Worm (Caenorhabditis elegans) whole organism, late embryonic: ENCODE results near the gene R08C7.12.

Experiments
- F13H6.1 ChIP-seq: sonication (generic microtip); optimal IDR thresholded peaks from 2 replicates; lab custom pipeline; 2016; ENCODE audit warnings: missing genetic modification characterization, missing compliant biosample characterization
- K09A11.1 ChIP-seq: sonication (generic microtip); optimal IDR thresholded peaks from 2 replicates; lab custom pipeline; 2017; ENCODE audit warnings: antibody characterized with exemption, mild to moderate bottlenecking, missing genetic modification characterization, missing compliant biosample characterization; ENCODE audit not compliant: insufficient read depth
- ahr-1 ChIP-seq: sonication (generic microtip); optimal IDR thresholded peaks from 2 replicates; lab custom pipeline; 2016; ENCODE audit warnings: missing genetic modification characterization, missing compliant biosample characterization
- ceh-14 ChIP-seq: sonication (generic microtip); optimal IDR thresholded peaks from 2 replicates; lab custom pipeline; 2016; ENCODE audit warnings: missing genotype, missing genetic modification characterization, missing compliant biosample characterization
- ceh-2 ChIP-seq: sonication (generic microtip); optimal IDR thresholded peaks from 2 replicates; lab custom pipeline; 2016; ENCODE audit warnings: missing genotype, missing genetic modification characterization, missing compliant biosample characterization
- ceh-22 ChIP-seq: sonication (generic microtip); optimal IDR thresholded peaks from 2 replicates; lab custom pipeline; 2017; ENCODE audit warnings: missing biosample characterization, missing genetic modification characterization
- ceh-24 ChIP-seq: sonication (generic microtip); optimal IDR thresholded peaks from 2 replicates; lab custom pipeline; 2016; ENCODE audit warnings: mild to moderate bottlenecking, missing genetic modification characterization, missing compliant biosample characterization
- ceh-31 ChIP-seq: sonication (generic microtip); optimal IDR thresholded peaks from 2 replicates; lab custom pipeline; 2016; ENCODE audit warnings: missing genetic modification characterization, missing compliant biosample characterization
- ceh-45 ChIP-seq: fragments of 200-800 bp; sonication (Bioruptor generic); IDR thresholded peaks from 2 replicates; pipeline ENCODE4 v1.3.6; 2022; ENCODE audit warnings: missing genetic modification reagents, missing genetic modification characterization, missing compliant biosample characterization
- ceh-48 ChIP-seq: sonication (generic microtip); optimal IDR thresholded peaks from 2 replicates; lab custom pipeline; 2016; ENCODE audit warnings: missing genetic modification characterization, inconsistent platforms, missing compliant biosample characterization
- ceh-6 ChIP-seq: fragments of 200-800 bp; sonication (Bioruptor generic); optimal IDR thresholded peaks from 2 replicates; lab custom pipeline; 2018; ENCODE audit warnings: mild to moderate bottlenecking, missing genetic modification characterization, missing compliant biosample characterization
- che-1 ChIP-seq: sonication (generic microtip); optimal IDR thresholded peaks from 2 replicates; lab custom pipeline; 2016; ENCODE audit warnings: mild to moderate bottlenecking, missing genetic modification characterization, missing compliant biosample characterization
- dmd-4 ChIP-seq: sonication (generic microtip); optimal IDR thresholded peaks from 2 replicates; lab custom pipeline; 2016; ENCODE audit warnings: borderline replicate concordance, missing genetic modification characterization, missing compliant biosample characterization
- elt-4 ChIP-seq: sonication (generic microtip); optimal IDR thresholded peaks from 2 replicates; lab custom pipeline; 2016; ENCODE audit warnings: missing genetic modification characterization, missing compliant biosample characterization
- ets-4 ChIP-seq: sonication (generic microtip); optimal IDR thresholded peaks from 2 replicates; lab custom pipeline; 2016; ENCODE audit warnings: missing genetic modification characterization, missing compliant biosample characterization
- eyg-1 ChIP-seq: sonication (generic microtip); optimal IDR thresholded peaks from 2 replicates; lab custom pipeline; 2016; ENCODE audit warnings: missing genotype, missing genetic modification characterization, missing compliant biosample characterization
- gmeb-2 ChIP-seq: sonication (generic microtip); optimal IDR thresholded peaks from 2 replicates; lab custom pipeline; 2016; ENCODE audit warnings: missing genetic modification characterization, inconsistent platforms, missing compliant biosample characterization
- hlh-13 ChIP-seq: fragments of 200-800 bp; sonication (Bioruptor generic); optimal IDR thresholded peaks from 2 replicates; lab custom pipeline; 2018; ENCODE audit warnings: mild to moderate bottlenecking, missing genetic modification characterization, missing compliant biosample characterization
- hlh-30 ChIP-seq: sonication (generic microtip); optimal IDR thresholded peaks from 2 replicates; lab custom pipeline; 2017; ENCODE audit warnings: antibody characterized with exemption, missing genetic modification characterization, missing compliant biosample characterization; ENCODE audit not compliant: insufficient read depth
- hlh-6 ChIP-seq: sonication (generic microtip); optimal IDR thresholded peaks from 2 replicates; lab custom pipeline; 2016; ENCODE audit warnings: missing genotype, missing genetic modification characterization, missing compliant biosample characterization
- hlh-8 ChIP-seq: sonication (generic microtip); optimal IDR thresholded peaks from 2 replicates; lab custom pipeline; 2016; ENCODE audit warnings: missing genotype, missing genetic modification characterization, missing compliant biosample characterization
- lim-6 ChIP-seq: sonication (generic microtip); optimal IDR thresholded peaks from 2 replicates; lab custom pipeline; 2016; ENCODE audit warnings: missing genetic modification characterization, missing compliant biosample characterization
- madf-2 ChIP-seq: sonication (generic microtip); optimal IDR thresholded peaks from 2 replicates; lab custom pipeline; 2017; ENCODE audit warnings: missing genetic modification characterization, missing compliant biosample characterization
- mec-3 ChIP-seq: sonication (generic microtip); optimal IDR thresholded peaks from 2 replicates; lab custom pipeline; 2016; ENCODE audit warnings: borderline replicate concordance, missing genetic modification characterization, missing compliant biosample characterization
- nfya-1 ChIP-seq: sonication (generic microtip); optimal IDR thresholded peaks from 2 replicates; lab custom pipeline; 2017; ENCODE audit warnings: missing genetic modification characterization, mild to moderate bottlenecking, missing compliant biosample characterization, antibody characterized with exemption, moderate library complexity
- nhr-11 ChIP-seq: fragments of 150-350 bp; optimal IDR thresholded peaks from 2 replicates; lab custom pipeline; 2014; ENCODE audit warnings: missing biosample characterization, missing genetic modification characterization
- npax-4 ChIP-seq: sonication (generic microtip); optimal IDR thresholded peaks from 2 replicates; lab custom pipeline; 2016; ENCODE audit warnings: missing genetic modification characterization, missing compliant biosample characterization
- odd-2 ChIP-seq: sonication (generic microtip); optimal IDR thresholded peaks from 2 replicates; lab custom pipeline; 2017; ENCODE audit warnings: antibody characterized with exemption, mild to moderate bottlenecking, missing genetic modification characterization, missing compliant biosample characterization
- pax-1 ChIP-seq: fragments of 150-350 bp; optimal IDR thresholded peaks from 2 replicates; lab custom pipeline; 2014; ENCODE audit warnings: missing biosample characterization, missing genetic modification characterization
- pha-4 ChIP-seq: fragments of 150-350 bp; optimal IDR thresholded peaks from 2 replicates; lab custom pipeline; 2018; ENCODE audit warnings: missing biosample characterization, missing genetic modification reagents, missing genetic modification characterization
- pqm-1 ChIP-seq: sonication (generic microtip); optimal IDR thresholded peaks from 2 replicates; lab custom pipeline; 2016; ENCODE audit warnings: missing genetic modification characterization, missing compliant biosample characterization
- rnt-1 ChIP-seq: sonication (generic microtip); optimal IDR thresholded peaks from 2 replicates; lab custom pipeline; 2016; ENCODE audit warnings: missing genetic modification characterization, missing compliant biosample characterization
- sdc-2 ChIP-seq: sonication (generic microtip); optimal IDR thresholded peaks from 2 replicates; lab custom pipeline; 2016; ENCODE audit warnings: missing genotype, missing genetic modification characterization, missing compliant biosample characterization
- sox-4 ChIP-seq: sonication (generic microtip); optimal IDR thresholded peaks from 2 replicates; lab custom pipeline; 2017; ENCODE audit warnings: mild to moderate bottlenecking, missing genetic modification characterization, inconsistent platforms, missing compliant biosample characterization
- syd-9 ChIP-seq: sonication (generic microtip); optimal IDR thresholded peaks from 2 replicates; lab custom pipeline; 2016; ENCODE audit warnings: mild to moderate bottlenecking, missing genetic modification characterization, moderate library complexity, missing compliant biosample characterization
- tbx-7 ChIP-seq: sonication (generic microtip); optimal IDR thresholded peaks from 2 replicates; lab custom pipeline; 2016; ENCODE audit warnings: missing genotype, missing genetic modification characterization, missing compliant biosample characterization
- ttx-3 ChIP-seq: sonication (generic microtip); optimal IDR thresholded peaks from 2 replicates; lab custom pipeline; 2016; ENCODE audit warnings: missing genetic modification reagents, missing genetic modification characterization, missing compliant biosample characterization
- unc-42 ChIP-seq: sonication (generic microtip); optimal IDR thresholded peaks from 2 replicates; lab custom pipeline; 2016; ENCODE audit warnings: missing genotype, missing genetic modification characterization, missing compliant biosample characterization
- unc-55 ChIP-seq: sonication (generic microtip); optimal IDR thresholded peaks from 2 replicates; lab custom pipeline; 2017; ENCODE audit warnings: missing biosample characterization, missing genetic modification reagents, missing genetic modification characterization
- unc-86 ChIP-seq: sonication (generic microtip); optimal IDR thresholded peaks from 2 replicates; lab custom pipeline; 2016; ENCODE audit warnings: missing genetic modification characterization, missing compliant biosample characterization
- ztf-16 ChIP-seq: sonication (generic microtip); optimal IDR thresholded peaks from 2 replicates; lab custom pipeline; 2017; ENCODE audit warnings: missing genetic modification characterization, missing compliant biosample characterization

The R08C7.12 gene

DNA sequence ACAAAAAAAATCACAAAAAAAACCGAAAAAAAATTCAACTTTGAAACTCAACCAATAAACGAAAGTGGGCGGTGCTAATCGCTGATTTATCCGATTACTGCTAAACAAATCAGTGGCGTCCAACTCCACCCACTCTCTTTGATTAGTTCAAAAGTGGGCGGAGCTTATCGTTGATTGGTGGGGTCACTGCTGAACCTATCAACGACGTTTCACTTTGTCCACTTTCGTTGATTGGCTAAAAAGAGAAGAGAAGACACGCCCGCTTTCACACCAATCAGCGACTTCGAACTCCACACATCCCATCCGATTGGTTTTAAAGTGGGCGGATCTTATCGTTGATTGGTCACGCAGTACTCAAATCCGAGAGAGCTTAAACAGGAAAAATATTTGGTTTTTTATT, 25.7 kb upstream of the R08C7.12 start:
- TF ChIP-seq lim-6 (tag; lab: Kevin White, UChicago) (no peak), nfya-1 (tag; lab: Kevin White, UChicago) (peak; percentile 99)

DNA sequence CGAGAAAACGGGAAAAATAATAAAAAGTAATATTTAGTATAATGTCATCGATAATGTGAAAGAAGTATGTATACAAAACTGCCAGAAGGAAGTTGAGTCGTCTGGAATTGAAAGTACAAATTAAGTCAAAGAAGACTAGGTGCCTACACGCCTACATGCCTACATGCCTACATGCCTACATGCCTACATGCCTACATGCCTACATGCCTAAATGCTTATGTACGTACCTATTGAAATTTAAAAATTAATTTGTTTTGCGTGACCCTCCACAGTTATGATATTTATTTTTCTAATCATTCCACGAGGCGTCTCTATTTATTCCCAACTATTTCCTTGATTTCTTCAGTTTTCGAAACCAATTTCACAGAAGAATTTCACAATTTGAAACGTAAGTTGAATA, 19.6 kb upstream of the R08C7.12 start, which contains the start of the genes str-185 and R08C7.5:
TSS of gene str-185 (minus strand) at position 101 of the 400 bp plus-strand sequence.
TSS of gene R08C7.5 (plus strand) at position 329 of the 400 bp plus-strand sequence.
- TF ChIP-seq tbx-7 (tag; lab: Kevin White, UChicago) (no peak), ets-4 (tag; lab: Kevin White, UChicago) (no peak), ceh-48 (no peak), ceh-22 (tag; lab: Kevin White, UChicago) (no peak), mec-3 (tag; lab: Kevin White, UChicago) (no peak), madf-2 (tag; lab: Kevin White, UChicago) (no peak), pqm-1 (tag; lab: Kevin White, UChicago) (no peak), ceh-31 (tag; lab: Kevin White, UChicago) (no peak), hlh-30 (tag; lab: Kevin White, UChicago) (no peak), hlh-6 (tag; lab: Kevin White, UChicago) (no peak), hlh-8 (tag; lab: Kevin White, UChicago) (no peak), ceh-24 (tag; lab: Kevin White, UChicago) (no peak), pax-1 (tag; lab: Kevin White, UChicago) (no peak), unc-42 (tag; lab: Kevin White, UChicago) (no peak), ahr-1 (tag; lab: Kevin White, UChicago) (no peak), rnt-1 (tag; lab: Kevin White, UChicago) (no peak), ceh-14 (tag; lab: Kevin White, UChicago) (no peak)

DNA sequence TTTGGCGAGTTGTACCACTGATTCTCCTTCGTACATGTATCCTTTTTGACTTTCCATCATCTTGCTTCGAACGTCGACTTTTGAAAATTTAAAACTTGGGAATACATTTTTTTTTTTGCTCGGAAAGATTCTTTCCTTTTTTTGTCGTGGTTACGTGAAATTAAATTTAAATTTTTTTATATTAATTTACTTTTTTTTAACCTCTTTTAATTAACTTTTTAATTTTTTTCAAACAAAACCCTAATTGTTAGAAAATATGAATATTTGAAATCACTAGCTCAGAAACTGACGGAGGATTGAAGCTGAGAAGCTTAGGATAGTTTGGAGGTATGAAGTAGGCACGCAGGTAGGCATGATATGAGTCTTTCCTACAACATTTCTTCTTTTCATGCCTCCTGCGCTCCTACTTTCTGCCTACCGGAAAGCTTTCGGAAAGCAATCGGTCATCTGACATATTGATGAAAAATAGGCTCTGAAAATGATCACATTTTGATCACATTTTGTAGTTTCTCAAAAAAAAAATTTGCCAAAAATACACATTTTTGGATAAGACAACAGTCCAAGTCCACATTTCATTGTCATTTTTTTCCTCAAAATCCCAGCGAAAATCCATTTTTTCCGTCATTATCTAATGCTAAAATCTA, 15.0 kb upstream of the R08C7.12 start, which contains the start of the genes R08C7.8 and R08C7.4:
TSS of gene R08C7.8 (minus strand) at position 101 of the 644 bp plus-strand sequence.
TSS of gene R08C7.4 (plus strand) at position 594 of the 644 bp plus-strand sequence.
- no peak for TF ChIP-seq ceh-14 (tag; lab: Kevin White, UChicago)
- TF ChIP-seq ceh-31 (tag; lab: Kevin White, UChicago), result no peak
- no peak for TF ChIP-seq npax-4 (tag; lab: Kevin White, UChicago)
- no peak for TF ChIP-seq hlh-13 (GFP tag; lab: Kevin White, UChicago)
- no peak for TF ChIP-seq pqm-1 (tag; lab: Kevin White, UChicago)
- TF ChIP-seq sox-4 (tag; lab: Kevin White, UChicago), result no peak
- no peak for TF ChIP-seq ceh-6
- TF ChIP-seq ceh-2, result no peak
- TF ChIP-seq ttx-3 (tag; lab: Kevin White, UChicago), result no peak
- TF ChIP-seq gmeb-2 (tag; lab: Kevin White, UChicago), result no peak
- no peak for TF ChIP-seq ceh-48
- no peak for TF ChIP-seq K09A11.1
- no peak for TF ChIP-seq elt-4 (tag; lab: Kevin White, UChicago)
- no peak for TF ChIP-seq unc-86

DNA sequence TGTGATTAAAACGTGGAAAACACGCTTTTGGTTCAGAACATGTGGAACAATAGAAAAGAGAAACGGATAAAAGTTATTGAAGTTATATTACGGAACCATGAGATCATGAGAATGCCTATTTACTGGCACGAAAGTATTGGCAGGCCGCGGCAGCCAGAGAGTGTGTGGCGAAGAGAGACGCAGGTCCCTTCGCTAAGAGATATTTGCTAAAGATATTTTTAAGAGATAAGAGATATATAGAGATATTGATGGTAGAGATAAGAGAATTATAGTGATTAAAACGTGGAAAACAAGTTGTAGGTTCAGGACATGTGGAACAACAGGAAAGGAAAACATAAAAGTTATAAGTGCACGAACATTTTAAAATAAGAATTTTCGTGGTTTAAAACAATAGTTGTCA, 11.7 kb upstream of the R08C7.12 start:
- TF ChIP-seq pax-1 (tag; lab: Kevin White, UChicago) (no peak), unc-86 (no peak), elt-4 (tag; lab: Kevin White, UChicago) (no peak), ahr-1 (tag; lab: Kevin White, UChicago) (no peak), odd-2 (tag; lab: Kevin White, UChicago) (no peak), eyg-1 (no peak)

DNA sequence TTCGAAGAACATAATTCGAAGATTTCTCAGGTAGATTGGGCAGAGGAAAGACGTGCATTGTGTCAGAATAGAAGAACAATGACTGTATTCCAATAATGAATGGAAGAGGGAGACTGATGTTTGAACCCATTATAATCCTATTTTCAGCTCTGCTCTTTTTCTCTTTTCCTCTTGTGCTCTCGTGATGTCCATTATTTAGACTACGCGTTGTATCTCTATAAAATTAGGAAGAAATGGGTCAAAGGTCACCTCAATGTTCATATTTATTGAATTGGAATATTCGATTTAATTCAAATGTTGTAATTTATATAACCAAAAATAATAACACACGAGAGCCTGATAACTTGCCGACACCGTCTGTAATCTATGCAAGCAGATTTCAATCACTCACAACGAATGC, 10.3 kb upstream of the R08C7.12 start, which contains the start of gene fbxb-74:
TSS of gene fbxb-74 (minus strand) at position 101 of the 400 bp plus-strand sequence.
- TF ChIP-seq mec-3 (tag; lab: Kevin White, UChicago) (no peak), nhr-11 (tag; lab: Kevin White, UChicago) (no peak), che-1 (no peak), ceh-45 (GFP tag; lab: Robert Waterston, UW) (no peak), ceh-24 (tag; lab: Kevin White, UChicago) (no peak), sdc-2 (no peak), pha-4 (tag; lab: Kevin White, UChicago) (no peak), F13H6.1 (tag; lab: Kevin White, UChicago) (no peak), ceh-31 (tag; lab: Kevin White, UChicago) (no peak), syd-9 (tag; lab: Kevin White, UChicago) (no peak), ztf-16 (tag; lab: Kevin White, UChicago) (no peak), dmd-4 (tag; lab: Kevin White, UChicago) (no peak), lim-6 (tag; lab: Kevin White, UChicago) (no peak), unc-55 (no peak), unc-42 (tag; lab: Kevin White, UChicago) (no peak)
